Worm (Caenorhabditis elegans) whole organism, L4 larva: ENCODE data around the gene F22F4.4.

Source experiments
- daf-12 ChIP-seq: fragments of 150-350 bp; optimal IDR thresholded peaks from 2 replicates; lab custom pipeline; 2014; ENCODE audit warnings: missing biosample characterization, missing genetic modification reagents, missing genetic modification characterization
- dpl-1 ChIP-seq: fragments of 150-350 bp; optimal IDR thresholded peaks from 2 replicates; lab custom pipeline; 2014; ENCODE audit warnings: missing biosample characterization, missing genetic modification reagents, missing genetic modification characterization
- nhr-11 ChIP-seq: fragments of 150-350 bp; optimal IDR thresholded peaks from 2 replicates; lab custom pipeline; 2014; ENCODE audit warnings: missing biosample characterization, missing genetic modification characterization
- nhr-25 ChIP-seq: sonication (generic microtip); optimal IDR thresholded peaks from 2 replicates; lab custom pipeline; 2017; ENCODE audit warnings: missing genetic modification characterization, mild to moderate bottlenecking, missing compliant biosample characterization, antibody characterized with exemption, moderate library complexity, borderline replicate concordance; ENCODE audit not compliant: insufficient read depth
- nhr-76 ChIP-seq: fragments of 150-350 bp; optimal IDR thresholded peaks from 2 replicates; lab custom pipeline; 2014; ENCODE audit warnings: missing biosample characterization, missing genetic modification characterization
- pqm-1 ChIP-seq: sonication (generic microtip); optimal IDR thresholded peaks from 2 replicates; lab custom pipeline; 2017; ENCODE audit warnings: missing biosample characterization, missing genetic modification characterization
- saeg-2 ChIP-seq: fragments of 200-800 bp; sonication (Bioruptor generic); IDR thresholded peaks from 2 replicates; pipeline ENCODE4 v1.3.6; 2022; ENCODE audit warnings: missing genetic modification reagents, missing genetic modification characterization, missing compliant biosample characterization
- zag-1 ChIP-seq: fragments of 150-350 bp; optimal IDR thresholded peaks from 2 replicates; lab custom pipeline; 2014; ENCODE audit warnings: missing biosample characterization, missing genetic modification characterization
- zip-11 ChIP-seq: fragments of 200-800 bp; sonication (Bioruptor generic); IDR thresholded peaks from 2 replicates; pipeline ENCODE4 v1.3.6; 2022; ENCODE audit warnings: missing genetic modification characterization, missing compliant biosample characterization
- ztf-11 ChIP-seq: fragments of 150-350 bp; optimal IDR thresholded peaks from 2 replicates; lab custom pipeline; 2014; ENCODE audit warnings: missing biosample characterization, missing genetic modification characterization

- no peak for TF ChIP-seq dpl-1
- TF ChIP-seq nhr-11 (tag; lab: Kevin White, UChicago), result no peak
- no peak for TF ChIP-seq nhr-25
- TF ChIP-seq zip-11, result no peak
- TF ChIP-seq daf-12 (tag; lab: Kevin White, UChicago), result no peak
- TF ChIP-seq zag-1, result no peak
- no peak for TF ChIP-seq ztf-11
- TF ChIP-seq pqm-1, result no peak
- no peak for TF ChIP-seq saeg-2 (GFP tag; lab: Robert Waterston, UW)
- no peak for TF ChIP-seq nhr-76
Observed at ce11 chrX:6002479-6002878, 1.1 kb upstream of the F22F4.4 start.
